Worm (Caenorhabditis elegans): ENCODE data around the gene anat-1.

Gene anat-1

DNA sequence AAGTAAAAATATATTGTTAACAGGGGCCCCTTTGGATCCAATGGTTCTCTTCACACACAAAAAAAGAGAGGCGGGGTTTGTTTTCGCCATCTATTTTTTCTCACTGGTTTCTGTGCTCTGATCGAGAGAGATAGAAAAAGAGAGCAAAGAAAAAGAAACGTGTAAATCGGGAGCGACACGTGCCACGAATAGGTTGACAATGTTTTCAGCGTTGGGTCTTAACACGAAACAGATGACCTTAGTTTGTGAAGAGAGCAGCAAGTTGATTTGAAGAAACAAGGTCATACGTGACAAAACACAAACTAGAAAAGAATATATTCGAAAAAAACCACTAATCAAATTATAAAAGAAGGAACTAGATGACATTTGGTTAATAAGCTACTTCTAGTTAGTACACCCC is 22.1 kb upstream of the anat-1 start, which contains the start of gene lin-45:
Gene lin-45 (minus strand): TSS at position 82 of the 400 bp plus-strand sequence.
- no peak for TF ChIP-seq rbr-2 (tag; optimal IDR thresholded peaks at IDR 0.05)
- no peak for TF ChIP-seq mxl-2 (GFP tag; conservative IDR thresholded peaks at IDR 0.05)
- peak; percentile 38 for TF ChIP-seq mxl-3 (GFP tag; optimal IDR thresholded peaks at IDR 0.05)
- TF ChIP-seq dpl-1 (GFP tag; optimal IDR thresholded peaks at IDR 0.05): no peak
- TF ChIP-seq ces-1 (GFP tag; optimal IDR thresholded peaks at IDR 0.05): no peak
- TF ChIP-seq hif-1 (tag; optimal IDR thresholded peaks at IDR 0.05): peak in 1 of 2 experiments; percentile 8
- TF ChIP-seq zag-1 (tag; optimal IDR thresholded peaks at IDR 0.05): no peak
- no peak for TF ChIP-seq ceh-28 (tag; optimal IDR thresholded peaks at IDR 0.05)
- no peak for TF ChIP-seq lin-29 (GFP tag; IDR thresholded peaks at IDR 0.05)
- no peak for TF ChIP-seq ztf-7 (tag; optimal IDR thresholded peaks at IDR 0.05)
- no peak for TF ChIP-seq Y75B8A.6 (GFP tag; IDR thresholded peaks at IDR 0.05)
- TF ChIP-seq lsy-2 (tag; optimal IDR thresholded peaks at IDR 0.05): no peak
- TF ChIP-seq mes-2 (tag; optimal IDR thresholded peaks at IDR 0.05; ENCODE audit: poor library complexity, severe bottlenecking): no peak
- no peak for TF ChIP-seq ceh-20 (GFP tag; IDR thresholded peaks at IDR 0.05)
- TF ChIP-seq lin-1 (GFP tag; IDR thresholded peaks at IDR 0.05): no peak
- peak in 1 of 2 experiments; percentile 63 for TF ChIP-seq daf-16 (GFP tag; optimal IDR thresholded peaks at IDR 0.05)
- TF ChIP-seq daf-16 (tag; optimal IDR thresholded peaks at IDR 0.05): no peak
- no peak for TF ChIP-seq fkh-10 (GFP tag; optimal IDR thresholded peaks at IDR 0.05)
- TF ChIP-seq spr-1 (tag; optimal IDR thresholded peaks at IDR 0.05): no peak
- TF ChIP-seq F37D6.2 (tag; optimal IDR thresholded peaks at IDR 0.05): no peak
- no peak for TF ChIP-seq zip-2 (tag; optimal IDR thresholded peaks at IDR 0.05)
- no peak for TF ChIP-seq daf-8 (GFP tag; IDR thresholded peaks at IDR 0.05)
- TF ChIP-seq nhr-111 (GFP tag; optimal IDR thresholded peaks at IDR 0.05): no peak
- no peak for TF ChIP-seq F44E2.7 (GFP tag; IDR thresholded peaks at IDR 0.05)
- no peak for TF ChIP-seq cey-2 (tag; optimal IDR thresholded peaks at IDR 0.05; ENCODE audit: borderline replicate concordance, insufficient read depth)
- no peak for TF ChIP-seq snpc-1.2 (GFP tag; IDR thresholded peaks at IDR 0.05)
- TF ChIP-seq dmd-8 (GFP tag; IDR thresholded peaks at IDR 0.05): no peak
- TF ChIP-seq duxl-1 (tag; optimal IDR thresholded peaks at IDR 0.05; ENCODE audit: poor library complexity): no peak
- peak; percentile 24 for TF ChIP-seq hlh-30 (tag; optimal IDR thresholded peaks at IDR 0.05; ENCODE audit: insufficient read depth)
- TF ChIP-seq dmd-6 (GFP tag; IDR thresholded peaks at IDR 0.05): no peak
- TF ChIP-seq dve-1 (tag; optimal IDR thresholded peaks at IDR 0.05; ENCODE audit: insufficient read depth): no peak
- no peak for TF ChIP-seq sdz-12 (GFP tag; optimal IDR thresholded peaks at IDR 0.05)
- TF ChIP-seq hlh-11 (tag; optimal IDR thresholded peaks at IDR 0.05): peak; percentile 26
- no peak for TF ChIP-seq unc-39 (tag; optimal IDR thresholded peaks at IDR 0.05)
- TF ChIP-seq attf-4 (tag; optimal IDR thresholded peaks at IDR 0.05): no peak
- TF ChIP-seq F49E8.2 (tag; optimal IDR thresholded peaks at IDR 0.05; ENCODE audit: borderline replicate concordance): no peak
- TF ChIP-seq zip-11 (GFP tag; IDR thresholded peaks at IDR 0.05): no peak
- TF ChIP-seq Y5F2A.4 (GFP tag; optimal IDR thresholded peaks at IDR 0.05): no peak
- no peak for TF ChIP-seq madf-5 (GFP tag; IDR thresholded peaks at IDR 0.05)
- TF ChIP-seq php-3 (GFP tag; IDR thresholded peaks at IDR 0.05): no peak

- TF ChIP-seq unc-62 (GFP tag; optimal IDR thresholded peaks at IDR 0.05 in 1 of 2) (peak in 1 of 2 experiments; percentile 43), unc-62 (tag; optimal IDR thresholded peaks at IDR 0.05) (no peak), ceh-44 (GFP tag; IDR thresholded peaks at IDR 0.05) (no peak)
These were observed 20.5 kb upstream of the anat-1 start for ce11 chrIV:6750117-6750516.
